Worm (Caenorhabditis elegans): ENCODE measurements around the gene rpb-6.
A peak's percentile ranks its signal among the peaks of the same experiment; 100 is the strongest.

rpb-6 gene

ce11 chrII:10545924-10546783, 33.0 kb upstream of the rpb-6 start (continued):
- TF ChIP-seq bed-2 (GFP tag; IDR thresholded peaks at IDR 0.05) (no peak), lsy-27 (tag; optimal IDR thresholded peaks at IDR 0.05; ENCODE audit: borderline replicate concordance, insufficient read depth) (no peak), T07F8.4 (tag; optimal IDR thresholded peaks at IDR 0.05) (no peak), him-1 (tag; optimal IDR thresholded peaks at IDR 0.05) (no peak), Y53G8AR.9 (GFP tag; conservative IDR thresholded peaks at IDR 0.05) (peak; percentile 32; the same call in 1 of the 2 replicates), rpc-1 (optimal IDR thresholded peaks at IDR 0.05) (peak; percentile 12), rpc-1 (tag; optimal IDR thresholded peaks at IDR 0.05) (no peak), ztf-22 (GFP tag; optimal IDR thresholded peaks at IDR 0.05) (no peak), F39B2.1 (GFP tag; IDR thresholded peaks at IDR 0.05) (no peak), ceh-91 (GFP tag; IDR thresholded peaks at IDR 0.05) (no peak), hmg-1.2 (GFP tag; IDR thresholded peaks at IDR 0.05) (peak; percentile 18; the same call in 1 of the 2 replicates), ztf-26 (tag; optimal IDR thresholded peaks at IDR 0.05) (no peak), Y79H2A.3 (GFP tag; conservative IDR thresholded peaks at IDR 0.05) (0 out of 2 replicates have a peak, but pooled peaks have one; percentile 8)

- TF ChIP-seq nfyb-1 (GFP tag; IDR thresholded peaks at IDR 0.05), result 0 out of 2 replicates have a peak, but pooled peaks have one; percentile 7
- peak; percentile 30 for TF ChIP-seq pha-4 (tag; optimal IDR thresholded peaks at IDR 0.05)
- no peak for TF ChIP-seq ceh-27 (GFP tag; optimal IDR thresholded peaks at IDR 0.05)
- 0 out of 2 replicates have a peak, but pooled peaks have one; percentile 10 for TF ChIP-seq Y95B8A.8 (GFP tag; IDR thresholded peaks at IDR 0.05)
Observed at ce11 chrII:10546784-10547087, 32.4 kb upstream of the rpb-6 start.

- TF ChIP-seq lsy-27 (tag; optimal IDR thresholded peaks at IDR 0.05; ENCODE audit: borderline replicate concordance, insufficient read depth) (no peak), cebp-1 (GFP tag; IDR thresholded peaks at IDR 0.05) (no peak), cebp-1 (tag; optimal IDR thresholded peaks at IDR 0.05) (peak; percentile 41), xnd-1 (tag; optimal IDR thresholded peaks at IDR 0.05) (no peak), snpc-1.1 (tag; optimal IDR thresholded peaks at IDR 0.05; ENCODE audit: insufficient read depth) (no peak), F23B12.7 (tag; optimal IDR thresholded peaks at IDR 0.05; ENCODE audit: insufficient read depth) (no peak), egrh-3 (GFP tag; IDR thresholded peaks at IDR 0.05) (peak; percentile 71), repo-1 (tag; optimal IDR thresholded peaks at IDR 0.05) (no peak), aptf-3 (GFP tag; IDR thresholded peaks at IDR 0.05) (no peak; the same call in 1 of the 2 replicates), ztf-6 (GFP tag; IDR thresholded peaks at IDR 0.05) (no peak), let-526 (GFP tag; IDR thresholded peaks at IDR 0.05) (0 out of 2 replicates have a peak, but pooled peaks have one; percentile 52), T07F8.4 (tag; optimal IDR thresholded peaks at IDR 0.05) (peak; percentile 6), athp-1 (tag; optimal IDR thresholded peaks at IDR 0.05) (peak; percentile 17), ztf-22 (GFP tag; optimal IDR thresholded peaks at IDR 0.05) (no peak), rcor-1 (GFP tag; IDR thresholded peaks at IDR 0.05) (no peak), nhr-120 (GFP tag; IDR thresholded peaks at IDR 0.05) (0 out of 2 replicates have a peak, but pooled peaks have one; percentile 23), B0019.2 (GFP tag; conservative IDR thresholded peaks at IDR 0.05) (no peak), ccch-3 (GFP tag; optimal IDR thresholded peaks at IDR 0.05) (no peak), dpl-1 (GFP tag; optimal IDR thresholded peaks at IDR 0.05) (no peak), aptf-2 (GFP tag; conservative IDR thresholded peaks at IDR 0.05) (no peak; the same call in 1 of the 2 replicates), unc-62 (GFP tag; optimal IDR thresholded peaks at IDR 0.05) (no peak), hsf-1 (GFP tag; IDR thresholded peaks at IDR 0.05) (no peak), tbx-9 (tag; optimal IDR thresholded peaks at IDR 0.05; ENCODE audit: borderline replicate concordance) (no peak), mel-28 (tag; optimal IDR thresholded peaks at IDR 0.05; ENCODE audit: borderline replicate concordance) (no peak), nhr-179 (tag; optimal IDR thresholded peaks at IDR 0.05) (no peak), hlh-26 (GFP tag; conservative IDR thresholded peaks at IDR 0.05) (no peak), ceh-100 (GFP tag; IDR thresholded peaks at IDR 0.05) (no peak), akir-1 (GFP tag; optimal IDR thresholded peaks at IDR 0.05) (no peak), snpc-4 (GFP tag; optimal IDR thresholded peaks at IDR 0.05) (no peak), snpc-4 (tag; optimal IDR thresholded peaks at IDR 0.05) (no peak)
Observed at ce11 chrII:10547311-10547710, 31.9 kb upstream of the rpb-6 start.

Measured in whole organism, young adult.